4 fruit fly cellular contexts compared by ENCODE assay signal in genomic region chr3L:2426407-2426951, dm6.
A peak's percentile ranks its signal among the peaks of the same experiment; 100 is the strongest.
TF ChIP-seq lines count a peak whose summit lies in the region.

No protein-coding gene starts in this region.

- TF ChIP-seq CTCF in whole organism, embryonic (GFP tag; optimal IDR thresholded peaks at IDR 0.05; lab: Kevin White, UChicago), result no peak

TF ChIP-seq in whole organism, adult, 20 proteins besides CTCF, POLR2A, EP300 and RAD21:
- peak; percentile 58 for TF ChIP-seq CG7045 (GFP tag; optimal IDR thresholded peaks at IDR 0.05; lab: Kevin White, UChicago)
- TF ChIP-seq CG7101 (tag; optimal IDR thresholded peaks at IDR 0.05; lab: Kevin White, UChicago), result peak; percentile 19
- TF ChIP-seq CG5204 (GFP tag; optimal IDR thresholded peaks at IDR 0.05; lab: Kevin White, UChicago), result no peak
- peak; percentile 19 for TF ChIP-seq Mnt (GFP tag; optimal IDR thresholded peaks at IDR 0.05; lab: Kevin White, UChicago)
- peak; percentile 1 for TF ChIP-seq ovo (GFP tag; optimal IDR thresholded peaks at IDR 0.05; lab: Kevin White, UChicago)
- no peak for TF ChIP-seq Clk (GFP tag; optimal IDR thresholded peaks at IDR 0.05; lab: Kevin White, UChicago)
- TF ChIP-seq CG33017 (tag; optimal IDR thresholded peaks at IDR 0.05; lab: Kevin White, UChicago), result peak; percentile 43
- peak; percentile 27 for TF ChIP-seq CG14711 (tag; optimal IDR thresholded peaks at IDR 0.05; lab: Kevin White, UChicago)
- TF ChIP-seq tj (GFP tag; optimal IDR thresholded peaks at IDR 0.05; lab: Kevin White, UChicago), result no peak
- TF ChIP-seq kay (GFP tag; lab: Kevin White, UChicago; ENCODE audit: borderline replicate concordance), result peak; percentile 14
- TF ChIP-seq cic (GFP tag; optimal IDR thresholded peaks at IDR 0.05; lab: Kevin White, UChicago), result peak; percentile 22

TF ChIP-seq in whole organism, embryonic, 481 proteins besides CTCF, POLR2A, EP300 and RAD21 (continues in another document):
- no peak for TF ChIP-seq inv (GFP tag; IDR thresholded peaks at IDR 0.05; lab: Robert Waterston, UW; ENCODE audit: partially characterized antibody)
- TF ChIP-seq Pdp1 (GFP tag; optimal IDR thresholded peaks at IDR 0.05; lab: Kevin White, UChicago), result peak in 1 of 2 experiments; percentile 42
- no peak for TF ChIP-seq CG10543 (GFP tag; optimal IDR thresholded peaks at IDR 0.05; lab: Kevin White, UChicago)
- TF ChIP-seq CG17912 (GFP tag; optimal IDR thresholded peaks at IDR 0.05; lab: Kevin White, UChicago), result no peak
- TF ChIP-seq Ets65A (GFP tag; lab: Kevin White, UChicago), result peak; percentile 26
- no peak for TF ChIP-seq tin (GFP tag; optimal IDR thresholded peaks at IDR 0.05; lab: Kevin White, UChicago)
- no peak for TF ChIP-seq Dll (GFP tag; IDR thresholded peaks at IDR 0.05; lab: Robert Waterston, UW; ENCODE audit: partially characterized antibody)
- 0 out of 2 replicates have a peak, but pooled peaks have one; percentile 9 for TF ChIP-seq sob (GFP tag; IDR thresholded peaks at IDR 0.05; lab: Robert Waterston, UW)
- 0 out of 4 replicates have a peak, but pooled peaks have one; percentile 3 for TF ChIP-seq chinmo (GFP tag; IDR thresholded peaks at IDR 0.05; lab: Robert Waterston, UW; ENCODE audit: partially characterized antibody)
- 0 out of 2 replicates have a peak, but pooled peaks have one; percentile 27 for TF ChIP-seq CG11696 (GFP tag; IDR thresholded peaks at IDR 0.05; lab: Robert Waterston, UW)
- TF ChIP-seq amos (GFP tag; IDR thresholded peaks at IDR 0.05; lab: Robert Waterston, UW; ENCODE audit: partially characterized antibody), result no peak
- TF ChIP-seq Hmx (GFP tag; optimal IDR thresholded peaks at IDR 0.05; lab: Kevin White, UChicago), result no peak
- TF ChIP-seq Hr39 (optimal IDR thresholded peaks at IDR 0.05; lab: Kevin White, UChicago), result no peak
- TF ChIP-seq Med (GFP tag; lab: Kevin White, UChicago), result peak; percentile 44
- 0 out of 2 replicates have a peak, but pooled peaks have one; percentile 9 for TF ChIP-seq nerfin-2 (GFP tag; IDR thresholded peaks at IDR 0.05; lab: Robert Waterston, UW; ENCODE audit: partially characterized antibody)
- no peak for TF ChIP-seq tio (GFP tag; optimal IDR thresholded peaks at IDR 0.05; lab: Kevin White, UChicago)
- no peak for TF ChIP-seq zen2 (GFP tag; IDR thresholded peaks at IDR 0.05; lab: Robert Waterston, UW; ENCODE audit: partially characterized antibody)
- TF ChIP-seq Awh (GFP tag; IDR thresholded peaks at IDR 0.05; lab: Robert Waterston, UW), result 0 out of 2 replicates have a peak, but pooled peaks have one; percentile 11
- no peak for TF ChIP-seq cg (GFP tag; optimal IDR thresholded peaks at IDR 0.05; lab: Kevin White, UChicago)
- TF ChIP-seq gem (tag; optimal IDR thresholded peaks at IDR 0.05; lab: Kevin White, UChicago), result peak; percentile 9
- peak; percentile 15; the same call in 1 of the 3 replicates for TF ChIP-seq ci (GFP tag; IDR thresholded peaks at IDR 0.05; lab: Robert Waterston, UW)
- no peak for TF ChIP-seq CG17361 (GFP tag; IDR thresholded peaks at IDR 0.05; lab: Robert Waterston, UW)
- no peak for TF ChIP-seq lola (GFP tag; optimal IDR thresholded peaks at IDR 0.05; lab: Kevin White, UChicago)
- peak; percentile 50 for TF ChIP-seq nom (GFP tag; optimal IDR thresholded peaks at IDR 0.05; lab: Kevin White, UChicago)
- TF ChIP-seq crol (GFP tag; IDR thresholded peaks at IDR 0.05; lab: Robert Waterston, UW), result peak; percentile 53

TF ChIP-seq in whole organism, prepupa, 60 proteins besides CTCF, POLR2A, EP300 and RAD21 (continues in another document):
- TF ChIP-seq Hr38 (GFP tag; optimal IDR thresholded peaks at IDR 0.05; lab: Kevin White, UChicago) (no peak), CG6276 (GFP tag; optimal IDR thresholded peaks at IDR 0.05; lab: Kevin White, UChicago) (peak; percentile 13), salr (GFP tag; optimal IDR thresholded peaks at IDR 0.05; lab: Kevin White, UChicago) (peak; percentile 17 to 18), acj6 (GFP tag; optimal IDR thresholded peaks at IDR 0.05; lab: Kevin White, UChicago) (peak; percentile 27), CG32006 (GFP tag; optimal IDR thresholded peaks at IDR 0.05; lab: Kevin White, UChicago) (peak; percentile 56), Hr39 (GFP tag; optimal IDR thresholded peaks at IDR 0.05; lab: Kevin White, UChicago) (no peak), dsx (GFP tag; optimal IDR thresholded peaks at IDR 0.05; lab: Kevin White, UChicago; ENCODE audit: poor library complexity, severe bottlenecking) (peak; percentile 26), CG8319 (GFP tag; optimal IDR thresholded peaks at IDR 0.05; lab: Kevin White, UChicago) (no peak), CG15336 (GFP tag; IDR thresholded peaks at IDR 0.05; lab: Robert Waterston, UW) (0 out of 2 replicates have a peak, but pooled peaks have one; percentile 18), CG6808 (GFP tag; optimal IDR thresholded peaks at IDR 0.05; lab: Kevin White, UChicago) (peak; percentile 55), Smox (GFP tag; optimal IDR thresholded peaks at IDR 0.05; lab: Kevin White, UChicago) (no peak), CG10669 (GFP tag; optimal IDR thresholded peaks at IDR 0.05; lab: Kevin White, UChicago) (peak; percentile 39), Hr4 (GFP tag; optimal IDR thresholded peaks at IDR 0.05; lab: Kevin White, UChicago) (no peak), CG16779 (tag; optimal IDR thresholded peaks at IDR 0.05; lab: Kevin White, UChicago) (no peak), Ets96B (tag; optimal IDR thresholded peaks at IDR 0.05; lab: Kevin White, UChicago) (peak; percentile 61), CG8632 (GFP tag; optimal IDR thresholded peaks at IDR 0.05; lab: Kevin White, UChicago) (peak; percentile 15), svp (GFP tag; lab: Kevin White, UChicago) (peak; percentile 7), CG11762 (GFP tag; optimal IDR thresholded peaks at IDR 0.05; lab: Kevin White, UChicago; ENCODE audit: insufficient read depth) (no peak), fkh (GFP tag; optimal IDR thresholded peaks at IDR 0.05; lab: Kevin White, UChicago) (peak; percentile 5), CG7368 (GFP tag; optimal IDR thresholded peaks at IDR 0.05; lab: Kevin White, UChicago) (peak; percentile 33), Sox15 (GFP tag; optimal IDR thresholded peaks at IDR 0.05; lab: Kevin White, UChicago) (no peak), CG31627 (GFP tag; optimal IDR thresholded peaks at IDR 0.05; lab: Kevin White, UChicago) (no peak), net (GFP tag; optimal IDR thresholded peaks at IDR 0.05; lab: Kevin White, UChicago) (peak; percentile 25), spab (GFP tag; optimal IDR thresholded peaks at IDR 0.05; lab: Kevin White, UChicago) (peak; percentile 26), CG3919 (GFP tag; optimal IDR thresholded peaks at IDR 0.05; lab: Kevin White, UChicago) (peak; percentile 46), Sox14 (GFP tag; optimal IDR thresholded peaks at IDR 0.05; lab: Kevin White, UChicago) (no peak), Eip78C (GFP tag; lab: Kevin White, UChicago) (peak; percentile 68), CG9139 (GFP tag; optimal IDR thresholded peaks at IDR 0.05; lab: Kevin White, UChicago) (peak; percentile 66), Met (GFP tag; optimal IDR thresholded peaks at IDR 0.05; lab: Kevin White, UChicago) (no peak)

TF ChIP-seq in whole organism, pupa, 21 proteins besides CTCF, POLR2A, EP300 and RAD21:
- TF ChIP-seq Pif1B (GFP tag; optimal IDR thresholded peaks at IDR 0.05; lab: Kevin White, UChicago) (peak; percentile 50), EcR (GFP tag; optimal IDR thresholded peaks at IDR 0.05; lab: Kevin White, UChicago) (peak; percentile 77), CG34367 (tag; optimal IDR thresholded peaks at IDR 0.05; lab: Kevin White, UChicago) (peak; percentile 5), CG14655 (GFP tag; optimal IDR thresholded peaks at IDR 0.05; lab: Kevin White, UChicago) (peak; percentile 60), CG9948 (tag; optimal IDR thresholded peaks at IDR 0.05; lab: Kevin White, UChicago) (no peak), CG8159 (tag; optimal IDR thresholded peaks at IDR 0.05; lab: Kevin White, UChicago) (peak; percentile 70), Ets98B (GFP tag; IDR thresholded peaks at IDR 0.05; lab: Robert Waterston, UW) (no peak), fd96Ca (GFP tag; IDR thresholded peaks at IDR 0.05; lab: Robert Waterston, UW) (no peak), gl (tag; optimal IDR thresholded peaks at IDR 0.05; lab: Kevin White, UChicago) (peak; percentile 18), rn (GFP tag; IDR thresholded peaks at IDR 0.05; lab: Robert Waterston, UW) (no peak), CG12605 (GFP tag; IDR thresholded peaks at IDR 0.05; lab: Robert Waterston, UW) (no peak), CG15710 (tag; optimal IDR thresholded peaks at IDR 0.05; lab: Kevin White, UChicago) (peak; percentile 14), Snoo (tag; optimal IDR thresholded peaks at IDR 0.05; lab: Kevin White, UChicago) (no peak), CG17806 (tag; optimal IDR thresholded peaks at IDR 0.05; lab: Kevin White, UChicago) (peak; percentile 52), CG13204 (GFP tag; optimal IDR thresholded peaks at IDR 0.05; lab: Kevin White, UChicago) (no peak), CG8301 (tag; optimal IDR thresholded peaks at IDR 0.05; lab: Kevin White, UChicago) (peak; percentile 34), Pif1A (GFP tag; optimal IDR thresholded peaks at IDR 0.05; lab: Kevin White, UChicago) (peak; percentile 20), CG10348 (GFP tag; IDR thresholded peaks at IDR 0.05; lab: Robert Waterston, UW) (no peak), CG4496 (GFP tag; IDR thresholded peaks at IDR 0.05; lab: Robert Waterston, UW) (no peak), CG32121 (GFP tag; IDR thresholded peaks at IDR 0.05; lab: Robert Waterston, UW) (no peak), D1 (tag; optimal IDR thresholded peaks at IDR 0.05; lab: Kevin White, UChicago) (no peak)
